Fruit fly (Drosophila melanogaster) whole organism, wandering third instar larva: ENCODE results near the gene Cp16.
A peak's percentile ranks its signal among the peaks of the same experiment; 100 is the strongest.

Experiments used
- dmrt93B ChIP-seq: fragments of 200-800 bp; sonication (Bioruptor generic); optimal IDR thresholded peaks from 2 replicates; lab custom pipeline; 2018; ENCODE audit warnings: missing biosample characterization, mild to moderate bottlenecking, missing genetic modification characterization
- fru ChIP-seq: fragments of 200-800 bp; sonication (Bioruptor generic); optimal IDR thresholded peaks from 3 replicates; lab custom pipeline; 2016; ENCODE audit warnings: missing biosample characterization, mild to moderate bottlenecking, missing genetic modification characterization

DNA sequence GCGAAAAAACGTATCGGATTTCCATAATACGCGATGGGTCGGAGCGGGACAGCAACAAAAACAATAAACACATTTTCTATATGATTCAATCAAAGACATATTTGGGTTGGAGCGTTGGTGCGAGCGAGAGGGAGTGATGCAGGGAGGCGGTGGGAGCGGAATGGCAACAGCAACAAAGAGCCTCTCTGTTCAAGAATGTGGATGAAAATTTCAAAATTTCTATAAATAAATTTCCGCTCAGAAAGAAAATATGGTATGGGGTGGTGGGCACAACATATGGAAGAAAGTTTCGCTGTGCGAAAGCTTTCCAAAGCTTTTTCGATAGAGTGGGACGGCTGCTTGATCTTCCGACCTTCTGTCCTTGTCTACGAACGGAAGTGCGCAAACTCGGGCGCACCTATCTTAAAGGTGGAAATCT, 9.3 kb downstream of the Cp16 start:
- TF ChIP-seq fru (GFP tag; lab: Kevin White, UChicago) = no peak
- peak; percentile 12 for TF ChIP-seq dmrt93B (GFP tag; lab: Kevin White, UChicago)
